Fruit fly (Drosophila melanogaster): Measurements from ENCODE around the gene Hibch.

Hibch gene

dm6 chr3R:15345198-15346017, 11.6 kb upstream of the Hibch start (continued):
- no peak for TF ChIP-seq CG18619 (GFP tag; optimal IDR thresholded peaks at IDR 0.05)
- no peak for TF ChIP-seq CG18764 (GFP tag; optimal IDR thresholded peaks at IDR 0.05)
- TF ChIP-seq Taf1 (GFP tag; IDR thresholded peaks at IDR 0.05): no peak
- peak; percentile 10 for TF ChIP-seq ac (GFP tag; optimal IDR thresholded peaks at IDR 0.05)
- no peak for TF ChIP-seq Aef1 (GFP tag; IDR thresholded peaks at IDR 0.05)
- peak; percentile 76 for TF ChIP-seq cg (GFP tag; optimal IDR thresholded peaks at IDR 0.05)
- TF ChIP-seq amos (GFP tag; IDR thresholded peaks at IDR 0.05; ENCODE audit: partially characterized antibody): no peak
- no peak for TF ChIP-seq Dip3 (GFP tag; optimal IDR thresholded peaks at IDR 0.05)
- no peak for TF ChIP-seq CG5953 (GFP tag; IDR thresholded peaks at IDR 0.05)
- no peak for TF ChIP-seq CG16813 (GFP tag; IDR thresholded peaks at IDR 0.05; ENCODE audit: partially characterized antibody)
- no peak for TF ChIP-seq Xrp1 (GFP tag; IDR thresholded peaks at IDR 0.05)
- no peak for TF ChIP-seq CG4424 (GFP tag; optimal IDR thresholded peaks at IDR 0.05)
- TF ChIP-seq kni (GFP tag; optimal IDR thresholded peaks at IDR 0.05): no peak
- no peak for TF ChIP-seq Dfd (GFP tag; optimal IDR thresholded peaks at IDR 0.05)
- no peak for TF ChIP-seq CG9215 (GFP tag; IDR thresholded peaks at IDR 0.05)
- TF ChIP-seq CG3163 (GFP tag; optimal IDR thresholded peaks at IDR 0.05): no peak
- TF ChIP-seq Abd-B (GFP tag; optimal IDR thresholded peaks at IDR 0.05): no peak
- TF ChIP-seq dysf (GFP tag; IDR thresholded peaks at IDR 0.05): no peak
- no peak for TF ChIP-seq CG10209 (GFP tag; optimal IDR thresholded peaks at IDR 0.05)
- TF ChIP-seq exex (tag; optimal IDR thresholded peaks at IDR 0.05): peak; percentile 3
- TF ChIP-seq CG14860 (GFP tag; IDR thresholded peaks at IDR 0.05; ENCODE audit: partially characterized antibody): no peak
- TF ChIP-seq Bdp1 (GFP tag; optimal IDR thresholded peaks at IDR 0.05): no peak
- no peak for TF ChIP-seq fu2 (GFP tag; optimal IDR thresholded peaks at IDR 0.05)
- no peak for TF ChIP-seq Hey (tag; optimal IDR thresholded peaks at IDR 0.05)
- TF ChIP-seq Kr (GFP tag; optimal IDR thresholded peaks at IDR 0.05): no peak
- TF ChIP-seq CG16863 (GFP tag; optimal IDR thresholded peaks at IDR 0.05): no peak
- TF ChIP-seq Fer3 (tag; optimal IDR thresholded peaks at IDR 0.05): no peak
- TF ChIP-seq bigmax (GFP tag; optimal IDR thresholded peaks at IDR 0.05): no peak
- peak; percentile 44 for TF ChIP-seq CG5180 (GFP tag; optimal IDR thresholded peaks at IDR 0.05)
- TF ChIP-seq h (optimal IDR thresholded peaks at IDR 0.05): no peak
- TF ChIP-seq lov (optimal IDR thresholded peaks at IDR 0.05): no peak
- TF ChIP-seq lov (GFP tag; IDR thresholded peaks at IDR 0.05): no peak
- no peak for TF ChIP-seq gcm2 (GFP tag; optimal IDR thresholded peaks at IDR 0.05)
- no peak for TF ChIP-seq CG11504 (tag; optimal IDR thresholded peaks at IDR 0.05)
- TF ChIP-seq CG11085 (GFP tag; IDR thresholded peaks at IDR 0.05): no peak
- peak; percentile 85 for TF ChIP-seq CG10431 (GFP tag; optimal IDR thresholded peaks at IDR 0.05)
- no peak for TF ChIP-seq CG13894 (tag; optimal IDR thresholded peaks at IDR 0.05)
- TF ChIP-seq slou (GFP tag; optimal IDR thresholded peaks at IDR 0.05): no peak
- no peak for TF ChIP-seq pzg (GFP tag; optimal IDR thresholded peaks at IDR 0.05)
- no peak for TF ChIP-seq D19A (tag; optimal IDR thresholded peaks at IDR 0.05)
- no peak for TF ChIP-seq nerfin-2 (GFP tag; IDR thresholded peaks at IDR 0.05; ENCODE audit: partially characterized antibody)
- TF ChIP-seq Rx (GFP tag; IDR thresholded peaks at IDR 0.05): no peak
- no peak for TF ChIP-seq unc-4 (GFP tag; IDR thresholded peaks at IDR 0.05; ENCODE audit: partially characterized antibody)
- TF ChIP-seq sens (GFP tag): peak; percentile 26
- TF ChIP-seq CG7271 (tag; optimal IDR thresholded peaks at IDR 0.05): no peak
- no peak for TF ChIP-seq dati (GFP tag; IDR thresholded peaks at IDR 0.05)
- no peak for TF ChIP-seq BtbVII (GFP tag; optimal IDR thresholded peaks at IDR 0.05)
- no peak for TF ChIP-seq Spps (tag; optimal IDR thresholded peaks at IDR 0.05)
- no peak for TF ChIP-seq twi (tag; optimal IDR thresholded peaks at IDR 0.05)
- TF ChIP-seq YL-1 (GFP tag; optimal IDR thresholded peaks at IDR 0.05): no peak
